Fruit fly (Drosophila melanogaster) whole organism, prepupa: ENCODE measurements around the gene CG6729.
A peak's percentile ranks its signal among the peaks of the same experiment; 100 is the strongest.

Experiments used
- Blimp-1 ChIP-seq: fragments of 200-800 bp; sonication (Bioruptor generic); optimal IDR thresholded peaks from 3 replicates; lab custom pipeline; 2017; ENCODE audit warnings: missing biosample characterization, missing genetic modification characterization, mild to moderate bottlenecking, moderate library complexity, missing genetic modification reagents
- CG10669 ChIP-seq: fragments of 200-800 bp; sonication (Bioruptor generic); optimal IDR thresholded peaks from 3 replicates; lab custom pipeline; 2018; ENCODE audit warnings: missing biosample characterization, mild to moderate bottlenecking, missing genetic modification characterization, moderate library complexity
- CG11902 ChIP-seq: fragments of 200-800 bp; sonication (Bioruptor generic); optimal IDR thresholded peaks from 3 replicates; lab custom pipeline; 2016; ENCODE audit warnings: missing biosample characterization, missing genetic modification characterization
- CG15336 ChIP-seq: fragments of 200-800 bp; sonication (Bioruptor generic); IDR thresholded peaks from 2 replicates; pipeline ENCODE4 v1.3.6; 2022; ENCODE audit warnings: missing biosample characterization, missing genetic modification characterization
- CG1621 ChIP-seq: fragments of 200-800 bp; sonication (Bioruptor generic); optimal IDR thresholded peaks from 3 replicates; lab custom pipeline; 2018; ENCODE audit warnings: missing biosample characterization, mild to moderate bottlenecking, missing genetic modification characterization
- CG3032 ChIP-seq: fragments of 200-800 bp; optimal IDR thresholded peaks from 2 replicates; lab custom pipeline; 2019; ENCODE audit warnings: missing biosample characterization, mild to moderate bottlenecking, missing genetic modification characterization, moderate library complexity
- CG32006 ChIP-seq: fragments of 200-800 bp; sonication (Bioruptor generic); optimal IDR thresholded peaks from 3 replicates; lab custom pipeline; 2017; ENCODE audit warnings: missing biosample characterization, mild to moderate bottlenecking, missing genetic modification characterization
- CG34406 ChIP-seq: fragments of 200-800 bp; sonication (Bioruptor generic); optimal IDR thresholded peaks from 3 replicates; lab custom pipeline; 2016; ENCODE audit warnings: missing biosample characterization, missing genetic modification characterization
- CG3919 ChIP-seq: fragments of 200-800 bp; sonication (Bioruptor generic); optimal IDR thresholded peaks from 3 replicates; lab custom pipeline; 2016; ENCODE audit warnings: missing biosample characterization, missing genetic modification characterization
- CG6276 ChIP-seq: fragments of 200-800 bp; sonication (Bioruptor generic); optimal IDR thresholded peaks from 2 replicates; lab custom pipeline; 2017; ENCODE audit warnings: missing biosample characterization, mild to moderate bottlenecking, missing genetic modification characterization
- CG6808 ChIP-seq: fragments of 200-800 bp; sonication (Bioruptor generic); optimal IDR thresholded peaks from 3 replicates; lab custom pipeline; 2017; ENCODE audit warnings: missing biosample characterization, missing genetic modification characterization, mild to moderate bottlenecking, moderate library complexity, missing genetic modification reagents
- CG8119 ChIP-seq: fragments of 200-800 bp; sonication (Bioruptor generic); IDR thresholded peaks from 3 replicates; pipeline ENCODE4 v1.3.6; 2022; ENCODE audit warnings: missing biosample characterization, missing genetic modification characterization
- CG8319 ChIP-seq: fragments of 200-800 bp; sonication (Bioruptor generic); optimal IDR thresholded peaks from 3 replicates; lab custom pipeline; 2016; ENCODE audit warnings: missing biosample characterization, missing genetic modification characterization
- CG9139 ChIP-seq: fragments of 200-800 bp; sonication (Bioruptor generic); optimal IDR thresholded peaks from 3 replicates; lab custom pipeline; 2017; ENCODE audit warnings: missing biosample characterization, mild to moderate bottlenecking, missing genetic modification characterization
- Eip78C ChIP-seq: fragments of 200-800 bp; sonication (Bioruptor generic); peaks from one replicate; lab custom pipeline; 2016; ENCODE audit warnings: missing biosample characterization, missing genetic modification characterization
- Eip93F ChIP-seq: fragments of 200-800 bp; sonication (Bioruptor generic); optimal IDR thresholded peaks from 2 replicates; lab custom pipeline; 2016; ENCODE audit warnings: missing biosample characterization, mild to moderate bottlenecking, missing genetic modification characterization
- Ets21C ChIP-seq: fragments of 200-800 bp; sonication (Bioruptor generic); optimal IDR thresholded peaks from 3 replicates; lab custom pipeline; 2016; ENCODE audit warnings: missing biosample characterization, missing genetic modification characterization
- Ets96B ChIP-seq: fragments of 200-800 bp; optimal IDR thresholded peaks from 2 replicates; lab custom pipeline; 2019; ENCODE audit warnings: missing biosample characterization, mild to moderate bottlenecking, missing genetic modification characterization, moderate library complexity
- Gug ChIP-seq: fragments of 200-800 bp; sonication (Bioruptor generic); IDR thresholded peaks from 2 replicates; pipeline ENCODE4 v1.3.6; 2022; ENCODE audit warnings: missing biosample characterization, missing genetic modification characterization
- Hr38 ChIP-seq: sonication (Bioruptor generic); optimal IDR thresholded peaks from 2 replicates; lab custom pipeline; 2016; ENCODE audit warnings: missing biosample characterization, missing genetic modification characterization
- Hr39 ChIP-seq: fragments of 200-800 bp; sonication (Bioruptor generic); optimal IDR thresholded peaks from 2 replicates; lab custom pipeline; 2016; ENCODE audit warnings: missing biosample characterization, missing genetic modification characterization
- Met ChIP-seq: fragments of 200-800 bp; sonication (Bioruptor generic); optimal IDR thresholded peaks from 3 replicates; lab custom pipeline; 2016; ENCODE audit warnings: missing biosample characterization, missing genetic modification characterization
- OdsH ChIP-seq: fragments of 200-800 bp; sonication (Bioruptor generic); optimal IDR thresholded peaks from 3 replicates; lab custom pipeline; 2016; ENCODE audit warnings: missing biosample characterization, missing genetic modification characterization
- Smox ChIP-seq: fragments of 200-800 bp; sonication (Bioruptor generic); optimal IDR thresholded peaks from 3 replicates; lab custom pipeline; 2016; ENCODE audit warnings: missing biosample characterization, missing genetic modification characterization
- Sox102F ChIP-seq: fragments of 200-800 bp; sonication (Bioruptor generic); optimal IDR thresholded peaks from 2 replicates; lab custom pipeline; 2016; ENCODE audit warnings: missing biosample characterization, mild to moderate bottlenecking, missing genetic modification characterization
- Sox14 ChIP-seq: fragments of 200-800 bp; sonication (Bioruptor generic); optimal IDR thresholded peaks from 3 replicates; lab custom pipeline; 2016; ENCODE audit warnings: missing biosample characterization, missing genetic modification characterization
- Sox15 ChIP-seq: fragments of 200-800 bp; sonication (Bioruptor generic); optimal IDR thresholded peaks from 3 replicates; lab custom pipeline; 2016; ENCODE audit warnings: missing biosample characterization, missing genetic modification characterization
- acj6 ChIP-seq: fragments of 200-800 bp; sonication (Bioruptor generic); optimal IDR thresholded peaks from 3 replicates; lab custom pipeline; 2016; ENCODE audit warnings: missing biosample characterization, missing genetic modification characterization
- cyc ChIP-seq: fragments of 200-800 bp; sonication (Bioruptor generic); optimal IDR thresholded peaks from 3 replicates; lab custom pipeline; 2016; ENCODE audit warnings: missing biosample characterization, missing genetic modification characterization
- dac ChIP-seq: fragments of 200-800 bp; sonication (Bioruptor generic); optimal IDR thresholded peaks from 2 replicates; lab custom pipeline; 2017; ENCODE audit warnings: missing biosample characterization, mild to moderate bottlenecking, missing genetic modification characterization
- dsx ChIP-seq: fragments of 200-800 bp; optimal IDR thresholded peaks from 3 replicates; lab custom pipeline; 2019; ENCODE audit warnings: missing biosample characterization, mild to moderate bottlenecking, missing genetic modification characterization, moderate library complexity; ENCODE audit not compliant: poor library complexity, severe bottlenecking
- eg ChIP-seq: fragments of 200-800 bp; sonication (Bioruptor generic); IDR thresholded peaks from 3 replicates; pipeline ENCODE4 v1.3.6; 2022; ENCODE audit warnings: missing biosample characterization, missing genetic modification characterization
- esn ChIP-seq: fragments of 200-800 bp; sonication (Bioruptor generic); optimal IDR thresholded peaks from 2 replicates; lab custom pipeline; 2016; ENCODE audit warnings: missing biosample characterization, mild to moderate bottlenecking, missing genetic modification characterization, moderate library complexity
- fkh ChIP-seq: fragments of 200-800 bp; sonication (Bioruptor generic); optimal IDR thresholded peaks from 3 replicates; lab custom pipeline; 2017; ENCODE audit warnings: missing biosample characterization, mild to moderate bottlenecking, missing genetic modification characterization, moderate library complexity
- net ChIP-seq: fragments of 200-800 bp; sonication (Bioruptor generic); optimal IDR thresholded peaks from 3 replicates; lab custom pipeline; 2016; ENCODE audit warnings: missing biosample characterization, missing genetic modification characterization
- ss ChIP-seq, 2 experiments: fragments of 200-800 bp; sonication (Bioruptor generic); optimal IDR thresholded peaks; 2 replicates in 1 of 2; 3 replicates in 1 of 2; lab custom pipeline; 2017 to 2018; ENCODE audit warnings: mild to moderate bottlenecking in 2 of 2, missing biosample characterization in 2 of 2, missing genetic modification characterization in 2 of 2, moderate library complexity in 1 of 2

Gene CG6729

DNA sequence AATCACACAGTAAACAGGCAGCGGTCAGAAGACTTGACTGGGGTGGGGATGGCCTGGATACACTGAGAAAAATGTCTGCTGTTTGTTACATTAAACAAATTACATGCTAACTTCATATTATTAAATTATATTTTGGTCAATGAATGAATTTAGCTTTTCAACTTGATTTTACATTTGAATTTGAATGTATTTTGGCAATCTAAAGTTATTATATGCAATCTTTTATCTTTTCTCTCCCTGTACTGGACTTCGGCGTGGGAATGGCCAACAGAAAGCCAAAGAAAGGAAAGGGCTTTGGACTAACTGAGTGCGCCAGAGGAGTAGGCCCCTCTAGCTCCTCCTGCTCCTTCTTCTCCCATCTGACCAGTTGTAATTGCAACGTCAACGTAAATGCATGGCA lies 47.6 kb upstream of the CG6729 start (continued):
- TF ChIP-seq OdsH (GFP tag; lab: Kevin White, UChicago), result peak; percentile 46
- TF ChIP-seq CG6276 (GFP tag; lab: Kevin White, UChicago), result no peak
- TF ChIP-seq CG10669 (GFP tag; lab: Kevin White, UChicago), result peak; percentile 14
- TF ChIP-seq Hr38, result no peak
- TF ChIP-seq dsx (GFP tag; lab: Kevin White, UChicago), result peak; percentile 21
- TF ChIP-seq eg (GFP tag; lab: Robert Waterston, UW), result no peak
- TF ChIP-seq CG3919 (GFP tag; lab: Kevin White, UChicago), result peak; percentile 60
- TF ChIP-seq cyc, result peak; percentile 74
- TF ChIP-seq, all 60 proteins: peak for 48

DNA sequence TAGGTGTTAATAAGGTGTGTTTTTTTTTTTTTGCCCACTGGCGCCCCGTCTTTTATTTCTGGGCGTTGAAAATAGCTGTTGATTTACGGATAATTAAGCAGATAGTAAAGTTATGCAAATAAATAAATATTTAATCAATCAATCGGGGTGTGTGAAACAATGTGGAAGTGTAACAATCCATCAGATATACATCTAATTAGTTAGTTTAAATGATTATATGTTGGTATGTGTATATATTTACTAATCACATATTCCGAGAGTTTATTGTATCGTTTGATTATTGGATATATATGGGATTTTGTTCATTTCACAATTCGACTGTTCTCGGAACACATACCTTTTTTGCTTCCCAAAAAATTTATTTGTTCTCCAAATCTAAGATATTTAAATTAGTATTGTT lies 46.2 kb upstream of the CG6729 start, which contains the start of gene CG31870:
Gene CG31870, plus strand, starts transcription at position 301 of the 400 bp plus-strand sequence.
- TF ChIP-seq Eip78C (GFP tag; lab: Kevin White, UChicago) (no peak), acj6 (GFP tag; lab: Kevin White, UChicago) (no peak), ss (GFP tag; optimal IDR thresholded peaks at IDR 0.05; lab: Kevin White, UChicago) (no peak), Hr39 (GFP tag; lab: Kevin White, UChicago) (no peak), Gug (GFP tag; lab: Robert Waterston, UW) (no peak), Met (no peak), CG11902 (GFP tag; lab: Kevin White, UChicago) (no peak), eg (GFP tag; lab: Robert Waterston, UW) (no peak), Ets21C (GFP tag; lab: Kevin White, UChicago) (no peak), CG34406 (no peak), dsx (GFP tag; lab: Kevin White, UChicago) (no peak), CG8119 (GFP tag; lab: Robert Waterston, UW) (no peak), CG32006 (GFP tag; lab: Kevin White, UChicago) (no peak), CG15336 (no peak), Sox15 (GFP tag; lab: Kevin White, UChicago) (no peak)

DNA sequence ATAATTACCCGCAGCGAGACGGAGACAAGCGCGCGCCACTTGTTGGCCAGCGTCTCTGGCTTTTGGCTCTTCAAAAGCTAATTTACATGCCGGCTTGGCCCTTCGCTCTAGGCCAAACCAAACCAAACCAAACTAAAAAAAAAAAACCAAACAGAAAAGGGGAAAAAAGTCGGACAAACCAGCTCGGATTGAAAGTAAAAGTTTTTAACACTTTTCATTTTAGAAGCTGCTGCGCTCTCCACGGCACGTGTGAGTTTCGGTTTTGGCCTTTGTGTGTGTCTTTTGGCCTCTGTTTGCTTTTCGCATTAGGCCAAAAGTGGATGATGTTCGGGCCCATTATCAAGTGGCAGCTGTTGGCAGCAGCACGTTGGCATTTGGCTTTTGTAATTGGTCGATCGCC lies 37.5 kb upstream of the CG6729 start:
- TF ChIP-seq fkh (GFP tag; lab: Kevin White, UChicago) (no peak), Blimp-1 (GFP tag; lab: Kevin White, UChicago) (peak; percentile 38)

DNA sequence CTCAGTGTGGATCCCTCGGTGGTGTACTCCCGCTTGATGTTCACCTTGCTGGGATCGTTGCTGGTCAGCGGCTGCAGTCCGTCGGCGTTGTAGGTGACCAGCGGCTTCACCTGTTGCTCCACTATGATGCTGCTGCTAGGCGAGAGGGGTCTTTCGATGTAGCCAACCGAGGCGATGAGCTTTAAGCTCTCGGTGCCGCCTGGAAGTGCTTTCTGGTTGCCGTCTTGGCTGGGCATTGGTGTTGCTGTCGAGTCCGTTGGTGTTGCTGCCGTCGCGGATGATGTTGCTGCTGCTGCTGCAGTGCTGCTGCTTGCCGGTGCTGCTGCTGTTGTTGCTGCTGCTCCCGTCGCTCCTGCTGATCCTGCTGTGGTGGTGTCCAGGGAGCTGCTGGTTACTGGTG lies 30.3 kb upstream of the CG6729 start:
- 0 out of 3 replicates have a peak, but pooled peaks have one; percentile 12 for TF ChIP-seq eg (GFP tag; lab: Robert Waterston, UW)
- no peak for TF ChIP-seq CG9139
- no peak for TF ChIP-seq Gug (GFP tag; lab: Robert Waterston, UW)
- TF ChIP-seq CG1621 (tag; lab: Kevin White, UChicago), result no peak
- no peak for TF ChIP-seq CG3032 (tag; lab: Kevin White, UChicago)
- no peak for TF ChIP-seq CG8119 (GFP tag; lab: Robert Waterston, UW)
- no peak for TF ChIP-seq cyc
- peak; percentile 94 for TF ChIP-seq CG3919 (GFP tag; lab: Kevin White, UChicago)
- no peak for TF ChIP-seq Smox
- TF ChIP-seq, all 60 proteins: peak for 2

DNA sequence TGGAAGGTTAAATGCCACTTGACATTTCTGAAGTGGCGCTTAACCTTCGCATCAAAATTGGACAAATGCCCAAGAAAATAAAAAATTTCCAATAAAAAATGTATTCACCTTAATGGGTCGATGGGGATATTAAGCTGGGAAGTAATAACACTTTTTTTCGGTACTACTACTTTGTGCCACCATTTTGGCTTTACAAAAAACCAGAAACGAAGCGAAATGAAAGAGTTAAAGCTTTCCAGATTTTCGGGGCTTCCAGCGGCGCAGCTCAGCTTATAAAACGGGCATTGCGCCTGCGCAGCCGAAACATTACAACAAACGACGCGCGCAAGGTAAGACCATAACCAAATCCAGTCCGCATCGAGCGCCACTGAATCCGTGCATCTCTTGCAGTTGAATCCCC lies 26.8 kb upstream of the CG6729 start, which contains the start of gene CG17127:
Gene CG17127, plus strand, starts transcription at position 301 of the 400 bp plus-strand sequence.
- no peak for TF ChIP-seq esn (GFP tag; lab: Kevin White, UChicago)
- TF ChIP-seq CG8319 (GFP tag; lab: Kevin White, UChicago), result no peak
- no peak for TF ChIP-seq Gug (GFP tag; lab: Robert Waterston, UW)
- TF ChIP-seq ss (GFP tag; optimal IDR thresholded peaks at IDR 0.05; lab: Kevin White, UChicago), result no peak
- no peak for TF ChIP-seq CG1621 (tag; lab: Kevin White, UChicago)
- no peak for TF ChIP-seq cyc
- no peak for TF ChIP-seq Met
- TF ChIP-seq net (GFP tag; lab: Kevin White, UChicago), result no peak
- no peak for TF ChIP-seq Hr38
- no peak for TF ChIP-seq Sox102F (GFP tag; lab: Kevin White, UChicago)
- no peak for TF ChIP-seq Eip78C (GFP tag; lab: Kevin White, UChicago)
- no peak for TF ChIP-seq dac (GFP tag; lab: Kevin White, UChicago)
- no peak for TF ChIP-seq acj6 (GFP tag; lab: Kevin White, UChicago)
- TF ChIP-seq Sox14, result no peak
- no peak for TF ChIP-seq Eip93F (GFP tag; lab: Kevin White, UChicago)
- TF ChIP-seq CG6808, result no peak
- no peak for TF ChIP-seq Ets96B
